Worm (Caenorhabditis elegans) whole organism, L4 larva: ENCODE measurements around the gene Y37D8A.16.
A peak's percentile ranks its signal among the peaks of the same experiment; 100 is the strongest.

Experiments used
- D1046.2 ChIP-seq: fragments of 200-800 bp; sonication (Bioruptor generic); IDR thresholded peaks from 2 replicates; pipeline ENCODE4 v1.3.6; 2022; ENCODE audit warnings: missing genetic modification characterization, missing compliant biosample characterization
- F10B5.3 ChIP-seq: sonication (generic microtip); optimal IDR thresholded peaks from 2 replicates; lab custom pipeline; 2016; ENCODE audit warnings: mild to moderate bottlenecking, missing genetic modification characterization, missing compliant biosample characterization
- F37D6.2 ChIP-seq: sonication (generic microtip); optimal IDR thresholded peaks from 2 replicates; lab custom pipeline; 2016; ENCODE audit warnings: mild to moderate bottlenecking, missing genetic modification characterization, missing compliant biosample characterization
- Y5F2A.4 ChIP-seq: fragments of 200-800 bp; sonication (Bioruptor generic); optimal IDR thresholded peaks from 2 replicates; lab custom pipeline; 2018; ENCODE audit warnings: mild to moderate bottlenecking, missing genetic modification characterization, missing compliant biosample characterization
- ama-1 ChIP-seq: fragments of 150-350 bp; optimal IDR thresholded peaks from 2 replicates; lab custom pipeline; 2014; ENCODE audit warnings: inconsistent platforms, mixed read lengths
- attf-4 ChIP-seq: sonication (generic microtip); optimal IDR thresholded peaks from 3 replicates; lab custom pipeline; 2017; ENCODE audit warnings: missing biosample characterization, missing genetic modification characterization
- ceh-20 ChIP-seq: fragments of 200-800 bp; sonication (Bioruptor generic); IDR thresholded peaks from 2 replicates; pipeline ENCODE4 v1.3.6; 2022; ENCODE audit warnings: missing genetic modification reagents, missing genetic modification characterization, missing compliant biosample characterization
- ceh-28 ChIP-seq: fragments of 150-350 bp; optimal IDR thresholded peaks from 2 replicates; lab custom pipeline; 2014; ENCODE audit warnings: missing biosample characterization, missing genetic modification reagents, missing genetic modification characterization
- ceh-44 ChIP-seq: fragments of 200-800 bp; sonication (Bioruptor generic); IDR thresholded peaks from 2 replicates; pipeline ENCODE4 v1.3.6; 2022; ENCODE audit warnings: missing genetic modification reagents, missing genetic modification characterization, missing compliant biosample characterization
- ces-1 ChIP-seq: fragments of 150-350 bp; sonication (generic microtip); optimal IDR thresholded peaks from 4 replicates; lab custom pipeline; 2014; ENCODE audit warnings: missing biosample characterization, missing genetic modification reagents, missing genetic modification characterization
- daf-16 ChIP-seq, 3 experiments: sonication (generic microtip); optimal IDR thresholded peaks; 2 replicates each; lab custom pipeline; 2016 to 2017; ENCODE audit warnings: missing genetic modification characterization in 3 of 3, missing genetic modification reagents in 3 of 3, mild to moderate bottlenecking in 2 of 3, missing compliant biosample characterization in 2 of 3, missing biosample characterization in 1 of 3, moderate library complexity in 1 of 3
- daf-8 ChIP-seq: fragments of 200-800 bp; sonication (Bioruptor generic); IDR thresholded peaks from 2 replicates; pipeline ENCODE4 v1.3.6; 2022; ENCODE audit warnings: missing genetic modification characterization, missing compliant biosample characterization
- dmd-8 ChIP-seq: fragments of 200-800 bp; sonication (Bioruptor generic); IDR thresholded peaks from 2 replicates; pipeline ENCODE4 v1.3.6; 2022; ENCODE audit warnings: missing genetic modification characterization, missing compliant biosample characterization
- duxl-1 ChIP-seq: sonication (generic microtip); optimal IDR thresholded peaks from 2 replicates; lab custom pipeline; 2016; ENCODE audit warnings: mild to moderate bottlenecking, missing genetic modification characterization, moderate library complexity, missing compliant biosample characterization; ENCODE audit not compliant: poor library complexity
- dve-1 ChIP-seq: sonication (generic microtip); optimal IDR thresholded peaks from 2 replicates; lab custom pipeline; 2017; ENCODE audit warnings: antibody characterized with exemption, mild to moderate bottlenecking, missing genetic modification characterization, missing compliant biosample characterization; ENCODE audit not compliant: insufficient read depth
- egl-27 ChIP-seq: sonication (generic microtip); optimal IDR thresholded peaks from 3 replicates; lab custom pipeline; 2017; ENCODE audit warnings: missing biosample characterization, missing genetic modification reagents, missing genetic modification characterization
- fkh-10 ChIP-seq: fragments of 150-350 bp; optimal IDR thresholded peaks from 2 replicates; lab custom pipeline; 2014; ENCODE audit warnings: missing biosample characterization, missing genetic modification reagents, missing genetic modification characterization
- gei-8 ChIP-seq: fragments of 200-800 bp; sonication (Bioruptor generic); optimal IDR thresholded peaks from 2 replicates; lab custom pipeline; 2018; ENCODE audit warnings: mild to moderate bottlenecking, missing genetic modification characterization, missing compliant biosample characterization
- lim-7 ChIP-seq: fragments of 200-800 bp; sonication (Bioruptor generic); IDR thresholded peaks from 2 replicates; pipeline ENCODE4 v1.3.6; 2022; ENCODE audit warnings: missing genetic modification characterization, missing compliant biosample characterization
- lin-29 ChIP-seq: fragments of 200-800 bp; sonication (Bioruptor generic); IDR thresholded peaks from 2 replicates; pipeline ENCODE4 v1.3.6; 2022; ENCODE audit warnings: missing genetic modification reagents, missing genetic modification characterization, missing compliant biosample characterization
- lin-38 ChIP-seq: fragments of 200-800 bp; sonication (Bioruptor generic); IDR thresholded peaks from 2 replicates; pipeline ENCODE4 v1.3.6; 2022; ENCODE audit warnings: missing genetic modification reagents, missing genetic modification characterization, missing compliant biosample characterization
- lin-39 ChIP-seq: fragments of 150-350 bp; optimal IDR thresholded peaks from 2 replicates; lab custom pipeline; 2014; ENCODE audit warnings: missing biosample characterization, missing genetic modification reagents, missing genetic modification characterization
- lsy-2 ChIP-seq, 2 experiments: fragments of 150-350 bp in 1 of 2; sonication (generic microtip) in 1 of 2; optimal IDR thresholded peaks; 2 replicates each; lab custom pipeline; 2014 to 2017; ENCODE audit warnings: missing biosample characterization in 2 of 2, missing genetic modification characterization in 2 of 2
- mep-1 ChIP-seq: fragments of 150-350 bp; sonication (generic microtip); optimal IDR thresholded peaks from 3 replicates; lab custom pipeline; 2014; ENCODE audit warnings: missing biosample characterization, missing genetic modification characterization
- mes-2 ChIP-seq: sonication (generic microtip); optimal IDR thresholded peaks from 2 replicates; lab custom pipeline; 2016; ENCODE audit warnings: missing genotype, mild to moderate bottlenecking, missing genetic modification characterization, missing compliant biosample characterization; ENCODE audit not compliant: poor library complexity, severe bottlenecking
- nhr-10 ChIP-seq: fragments of 150-350 bp; optimal IDR thresholded peaks from 2 replicates; lab custom pipeline; 2014; ENCODE audit warnings: missing biosample characterization, missing genetic modification characterization
- nhr-102 ChIP-seq: sonication (generic microtip); optimal IDR thresholded peaks from 2 replicates; lab custom pipeline; 2016; ENCODE audit warnings: mild to moderate bottlenecking, missing genetic modification characterization, moderate library complexity, missing compliant biosample characterization
- nhr-77 ChIP-seq: fragments of 150-350 bp; optimal IDR thresholded peaks from 2 replicates; lab custom pipeline; 2014; ENCODE audit warnings: missing biosample characterization, missing genetic modification characterization
- pqm-1 ChIP-seq: sonication (generic microtip); optimal IDR thresholded peaks from 2 replicates; lab custom pipeline; 2017; ENCODE audit warnings: missing biosample characterization, missing genetic modification characterization
- rbr-2 ChIP-seq: sonication (generic microtip); optimal IDR thresholded peaks from 2 replicates; lab custom pipeline; 2016; ENCODE audit warnings: missing genotype, missing genetic modification characterization, missing compliant biosample characterization
- set-16 ChIP-seq: fragments of 200-800 bp; sonication (Bioruptor generic); IDR thresholded peaks from 2 replicates; pipeline ENCODE4 v1.3.6; 2022; ENCODE audit warnings: missing genetic modification reagents, missing genetic modification characterization, missing compliant biosample characterization
- snpc-4 ChIP-seq: fragments of 150-350 bp; optimal IDR thresholded peaks from 2 replicates; lab custom pipeline; 2014; ENCODE audit warnings: missing biosample characterization, missing genetic modification characterization
- spr-1 ChIP-seq: sonication (generic microtip); optimal IDR thresholded peaks from 2 replicates; lab custom pipeline; 2016; ENCODE audit warnings: mild to moderate bottlenecking, missing genetic modification characterization, missing compliant biosample characterization
- tag-97 ChIP-seq: fragments of 200-800 bp; sonication (Bioruptor generic); IDR thresholded peaks from 2 replicates; pipeline ENCODE4 v1.3.6; 2022; ENCODE audit warnings: missing genetic modification characterization, missing compliant biosample characterization
- unc-130 ChIP-seq: sonication (generic microtip); optimal IDR thresholded peaks from 2 replicates; lab custom pipeline; 2016; ENCODE audit warnings: missing genetic modification reagents, missing genetic modification characterization, missing compliant biosample characterization
- unc-62 ChIP-seq, 3 experiments: fragments of 150-350 bp in 1 of 3; sonication (generic microtip); optimal IDR thresholded peaks in 2 of 3; peaks in 1 of 3; 1 replicate in 1 of 3; 2 replicates in 2 of 3; lab custom pipeline; 2014 to 2017; ENCODE audit warnings: missing biosample characterization in 3 of 3, missing genetic modification characterization in 3 of 3, missing genetic modification reagents in 3 of 3, missing genotype in 1 of 3
- zag-1 ChIP-seq: fragments of 150-350 bp; optimal IDR thresholded peaks from 2 replicates; lab custom pipeline; 2014; ENCODE audit warnings: missing biosample characterization, missing genetic modification characterization
- zfp-2 ChIP-seq: sonication (generic microtip); optimal IDR thresholded peaks from 2 replicates; lab custom pipeline; 2016; ENCODE audit warnings: mild to moderate bottlenecking, missing genetic modification characterization, missing compliant biosample characterization
- zip-11 ChIP-seq: fragments of 200-800 bp; sonication (Bioruptor generic); IDR thresholded peaks from 2 replicates; pipeline ENCODE4 v1.3.6; 2022; ENCODE audit warnings: missing genetic modification characterization, missing compliant biosample characterization

Y37D8A.16 gene

DNA sequence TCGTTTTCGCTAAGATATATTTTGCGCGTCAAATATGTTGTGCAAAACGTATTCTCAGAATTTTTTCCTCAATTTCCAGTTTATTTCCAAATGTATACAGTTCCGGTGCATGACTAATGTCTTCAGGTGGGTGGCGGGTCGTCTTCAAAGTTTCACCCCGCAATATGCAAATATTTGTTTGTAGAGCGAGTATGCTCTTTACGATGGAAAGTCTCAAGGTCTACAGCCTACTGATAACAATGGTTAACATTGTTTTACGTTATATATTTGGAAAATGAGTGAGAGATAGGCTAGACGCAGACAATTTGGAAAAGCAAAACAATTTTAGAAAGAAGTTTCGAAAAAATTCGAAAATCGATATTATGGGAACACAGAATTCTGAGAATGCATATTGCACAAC is 623 bp downstream of the Y37D8A.16 start:
- TF ChIP-seq snpc-4, result no peak
- peak; percentile 40 for TF ChIP-seq mep-1 (tag; lab: Kevin White, UChicago)
- peak; percentile 32 for TF ChIP-seq mes-2
- no peak for TF ChIP-seq daf-16 (GFP tag; optimal IDR thresholded peaks at IDR 0.05; lab: Kevin White, UChicago)
- peak; percentile 62 for TF ChIP-seq daf-16 (tag; optimal IDR thresholded peaks at IDR 0.05; lab: Kevin White, UChicago)
- TF ChIP-seq lin-39 (tag; lab: Kevin White, UChicago), result no peak
- TF ChIP-seq nhr-77 (tag; lab: Kevin White, UChicago), result no peak
- TF ChIP-seq egl-27 (tag; lab: Kevin White, UChicago), result no peak
- no peak for TF ChIP-seq duxl-1 (tag; lab: Kevin White, UChicago)
- no peak for TF ChIP-seq unc-130 (GFP tag; lab: Kevin White, UChicago)
- no peak for TF ChIP-seq rbr-2 (tag; lab: Kevin White, UChicago)
- TF ChIP-seq lsy-2 (tag; optimal IDR thresholded peaks at IDR 0.05; lab: Kevin White, UChicago), result peak in 1 of 2 experiments; percentile 19
- no peak for TF ChIP-seq zip-11 (GFP tag; lab: Robert Waterston, UW)
- peak; percentile 30 for TF ChIP-seq pqm-1 (tag; lab: Kevin White, UChicago)
- TF ChIP-seq daf-8 (GFP tag; lab: Robert Waterston, UW), result no peak
- TF ChIP-seq nhr-102 (tag; lab: Kevin White, UChicago), result no peak
- TF ChIP-seq Y5F2A.4 (GFP tag; lab: Kevin White, UChicago), result no peak
- peak; percentile 42 for TF ChIP-seq dve-1 (tag; lab: Kevin White, UChicago)
- TF ChIP-seq ceh-20 (GFP tag; lab: Robert Waterston, UW), result no peak

DNA sequence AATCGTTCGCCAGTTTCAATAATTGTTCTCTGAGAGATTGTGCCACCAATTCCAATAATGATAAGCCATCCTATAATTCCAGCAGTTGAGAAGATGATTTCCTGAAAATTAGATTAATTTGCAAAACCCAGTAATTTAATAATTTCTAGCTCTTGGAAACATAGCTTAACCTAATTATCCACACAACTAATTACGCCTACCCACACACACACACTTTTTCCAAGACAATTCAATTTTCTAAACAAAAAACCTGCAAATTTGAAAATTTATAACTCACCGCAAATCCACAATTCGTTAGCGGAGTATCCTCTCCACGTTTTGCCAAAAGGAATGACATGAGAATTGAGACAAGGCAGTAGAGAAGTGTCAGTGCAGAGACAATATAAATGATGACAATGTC is 2.0 kb downstream of the Y37D8A.16 start:
- TF ChIP-seq gei-8 (GFP tag; lab: Kevin White, UChicago), result no peak
- no peak for TF ChIP-seq fkh-10 (GFP tag; lab: Kevin White, UChicago)
- no peak for TF ChIP-seq F10B5.3 (tag; lab: Kevin White, UChicago)
- peak; percentile 18 for TF ChIP-seq ces-1 (GFP tag; lab: Kevin White, UChicago)
- TF ChIP-seq mes-2, result no peak
- TF ChIP-seq dmd-8, result no peak

DNA sequence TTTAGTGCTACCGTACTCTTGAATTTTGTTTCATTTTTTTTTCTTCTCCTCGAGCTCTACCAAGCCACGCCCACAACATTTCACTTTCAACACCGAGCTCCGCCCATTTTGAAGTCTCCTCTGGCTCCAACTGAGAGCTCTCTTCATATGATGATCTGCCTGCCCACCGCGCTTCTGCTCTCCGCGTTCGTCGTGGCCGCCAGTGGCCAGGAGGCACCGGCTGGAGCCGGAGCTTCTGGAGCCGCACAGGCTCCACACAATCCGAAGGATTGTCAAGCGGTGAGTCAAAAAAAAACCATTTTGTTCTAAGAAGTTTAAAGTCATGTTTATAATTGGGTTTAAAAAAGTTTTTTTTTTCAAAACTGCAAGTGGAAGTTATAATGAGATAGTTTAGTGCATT is 8.1 kb downstream of the Y37D8A.16 start, which contains the start of gene flp-14:
Gene flp-14, plus strand, starts transcription at position 146 of the 400 bp plus-strand sequence.
- TF ChIP-seq ceh-28 (tag; lab: Kevin White, UChicago) (no peak), set-16 (peak; percentile 92), mes-2 (no peak), attf-4 (no peak), D1046.2 (GFP tag; lab: Robert Waterston, UW) (no peak), tag-97 (no peak), lin-38 (no peak), zfp-2 (tag; lab: Kevin White, UChicago) (no peak), fkh-10 (GFP tag; lab: Kevin White, UChicago) (no peak), unc-62 (GFP tag; optimal IDR thresholded peaks at IDR 0.05 in 1 of 2; lab: Kevin White, UChicago) (peak in 1 of 2 experiments; percentile 61), unc-62 (tag; optimal IDR thresholded peaks at IDR 0.05; lab: Kevin White, UChicago) (no peak), lim-7 (no peak), ces-1 (GFP tag; lab: Kevin White, UChicago) (no peak), unc-130 (GFP tag; lab: Kevin White, UChicago) (no peak)

DNA sequence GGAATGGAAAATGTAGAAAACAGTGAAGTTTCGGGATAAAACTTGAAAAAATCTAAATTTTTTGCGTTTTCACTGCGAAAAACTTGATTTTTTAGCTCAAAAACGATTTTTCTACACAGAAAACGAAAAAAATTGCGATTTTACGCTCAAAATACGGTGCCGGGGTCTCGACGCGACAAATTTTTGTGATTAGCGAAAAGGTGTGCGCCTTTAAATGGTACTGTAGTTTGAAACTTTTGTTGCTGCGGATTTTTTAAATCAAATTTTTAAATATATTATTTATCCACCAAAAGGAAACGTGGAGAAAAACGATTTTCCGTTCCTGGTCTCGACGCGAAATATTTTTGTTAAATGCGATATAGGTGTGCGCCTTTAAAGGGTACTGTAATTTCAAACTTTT is 11.3 kb downstream of the Y37D8A.16 start:
- TF ChIP-seq F37D6.2 (tag; lab: Kevin White, UChicago), result no peak
- no peak for TF ChIP-seq ceh-44 (GFP tag; lab: Robert Waterston, UW)
- no peak for TF ChIP-seq nhr-10 (tag; lab: Kevin White, UChicago)
- no peak for TF ChIP-seq lin-29
- no peak for TF ChIP-seq spr-1
- no peak for TF ChIP-seq lsy-2 (tag; optimal IDR thresholded peaks at IDR 0.05; lab: Kevin White, UChicago)
- TF ChIP-seq ceh-20 (GFP tag; lab: Robert Waterston, UW), result no peak
- no peak for TF ChIP-seq ama-1 (lab: Kevin White, UChicago)
- no peak for TF ChIP-seq zag-1
